Worm (Caenorhabditis elegans) whole organism, L1 larva: ENCODE data around the gene srd-34.

Experiments
- C16A3.4 ChIP-seq: fragments of 150-350 bp; optimal IDR thresholded peaks from 2 replicates; lab custom pipeline; 2014; ENCODE audit warnings: missing biosample characterization, missing genetic modification characterization
- aha-1 ChIP-seq: fragments of 150-350 bp; optimal IDR thresholded peaks from 2 replicates; lab custom pipeline; 2014; ENCODE audit warnings: missing biosample characterization, missing genetic modification characterization
- alr-1 ChIP-seq: fragments of 200-800 bp; sonication (Bioruptor generic); optimal IDR thresholded peaks from 2 replicates; lab custom pipeline; 2018; ENCODE audit warnings: borderline replicate concordance, mild to moderate bottlenecking, missing genetic modification characterization, missing compliant biosample characterization
- aly-2 ChIP-seq: fragments of 150-350 bp; optimal IDR thresholded peaks from 2 replicates; lab custom pipeline; 2014; ENCODE audit warnings: missing biosample characterization, missing genetic modification characterization
- ama-1 ChIP-seq: fragments of 150-350 bp; optimal IDR thresholded peaks from 2 replicates; lab custom pipeline; 2014
- blmp-1 ChIP-seq: fragments of 150-350 bp; optimal IDR thresholded peaks from 2 replicates; lab custom pipeline; 2014; ENCODE audit warnings: missing biosample characterization, missing genetic modification characterization
- ceh-63 ChIP-seq: fragments of 200-800 bp; sonication (Bioruptor generic); optimal IDR thresholded peaks from 2 replicates; lab custom pipeline; 2018; ENCODE audit warnings: mild to moderate bottlenecking, missing genetic modification characterization, missing compliant biosample characterization
- ceh-8 ChIP-seq: fragments of 200-800 bp; sonication (Bioruptor generic); optimal IDR thresholded peaks from 2 replicates; lab custom pipeline; 2018; ENCODE audit warnings: mild to moderate bottlenecking, missing genetic modification characterization, moderate library complexity, missing compliant biosample characterization
- ces-1 ChIP-seq: fragments of 150-350 bp; optimal IDR thresholded peaks from 2 replicates; lab custom pipeline; 2014; ENCODE audit warnings: missing biosample characterization, missing genetic modification reagents, missing genetic modification characterization
- dsc-1 ChIP-seq: sonication (generic microtip); optimal IDR thresholded peaks from 2 replicates; lab custom pipeline; 2016; ENCODE audit warnings: mild to moderate bottlenecking, missing genetic modification characterization, missing compliant biosample characterization
- efl-1 ChIP-seq, 4 experiments: fragments of 150-350 bp; optimal IDR thresholded peaks in 3 of 4; peaks in 1 of 4; 1 replicate in 1 of 4; 2 replicates in 3 of 4; lab custom pipeline; 2014; ENCODE audit warnings: missing biosample characterization in 2 of 4, missing genetic modification characterization in 2 of 4, missing genetic modification reagents in 2 of 4
- efl-3 ChIP-seq: fragments of 200-800 bp; sonication (Bioruptor generic); optimal IDR thresholded peaks from 2 replicates; lab custom pipeline; 2018; ENCODE audit warnings: mild to moderate bottlenecking, missing genetic modification characterization, missing compliant biosample characterization
- egl-27 ChIP-seq, 2 experiments: fragments of 150-350 bp in 1 of 2; sonication (generic microtip); optimal IDR thresholded peaks; 3 replicates each; lab custom pipeline; 2017 to 2018; ENCODE audit warnings: missing biosample characterization in 2 of 2, missing genetic modification characterization in 2 of 2, missing genetic modification reagents in 2 of 2
- elt-2 ChIP-seq: sonication (generic microtip); optimal IDR thresholded peaks from 2 replicates; lab custom pipeline; 2016; ENCODE audit warnings: missing genetic modification characterization, mild to moderate bottlenecking, inconsistent platforms, missing compliant biosample characterization, missing genetic modification reagents
- elt-3 ChIP-seq, 6 experiments: fragments of 150-350 bp in 1 of 6; sonication (generic microtip); optimal IDR thresholded peaks; 2 replicates each; lab custom pipeline; 2017 to 2018; ENCODE audit warnings: missing biosample characterization in 6 of 6, missing genetic modification characterization in 6 of 6, inconsistent platforms in 1 of 6
- ets-5 ChIP-seq: fragments of 200-800 bp; sonication (Bioruptor generic); IDR thresholded peaks from 2 replicates; pipeline ENCODE4 v1.3.6; 2022; ENCODE audit warnings: missing genetic modification characterization, missing compliant biosample characterization
- fos-1 ChIP-seq: fragments of 150-350 bp; optimal IDR thresholded peaks from 2 replicates; lab custom pipeline; 2014; ENCODE audit warnings: missing biosample characterization, missing genetic modification characterization
- irx-1 ChIP-seq: sonication (generic microtip); optimal IDR thresholded peaks from 2 replicates; lab custom pipeline; 2016; ENCODE audit warnings: missing genetic modification characterization, missing compliant biosample characterization
- isw-1 ChIP-seq: fragments of 200-800 bp; sonication (Bioruptor generic); IDR thresholded peaks from 2 replicates; pipeline ENCODE4 v1.3.6; 2022; ENCODE audit warnings: missing genetic modification characterization, missing compliant biosample characterization
- jun-1 ChIP-seq: fragments of 150-350 bp; optimal IDR thresholded peaks from 2 replicates; lab custom pipeline; 2014; ENCODE audit warnings: missing biosample characterization, missing genetic modification reagents, missing genetic modification characterization
- lin-13 ChIP-seq: fragments of 150-350 bp; optimal IDR thresholded peaks from 2 replicates; lab custom pipeline; 2014; ENCODE audit warnings: missing biosample characterization, missing genetic modification reagents, missing genetic modification characterization
- lin-35 ChIP-seq, 2 experiments: fragments of 150-350 bp; optimal IDR thresholded peaks; 2 replicates each; lab custom pipeline; 2014; ENCODE audit warnings: missing biosample characterization in 2 of 2, missing genetic modification characterization in 2 of 2, missing genetic modification reagents in 2 of 2
- lir-3 ChIP-seq: sonication (generic microtip); optimal IDR thresholded peaks from 2 replicates; lab custom pipeline; 2016; ENCODE audit warnings: mild to moderate bottlenecking, missing genetic modification characterization, moderate library complexity, missing compliant biosample characterization; ENCODE audit not compliant: poor library complexity
- mab-9 ChIP-seq: fragments of 200-800 bp; sonication (Bioruptor generic); IDR thresholded peaks from 2 replicates; pipeline ENCODE4 v1.3.6; 2022; ENCODE audit warnings: missing genetic modification reagents, missing genetic modification characterization, missing compliant biosample characterization
- mdl-1 ChIP-seq, 2 experiments: fragments of 150-350 bp; optimal IDR thresholded peaks; 2 replicates each; lab custom pipeline; 2014 to 2017; ENCODE audit warnings: missing biosample characterization in 2 of 2, missing genetic modification characterization in 2 of 2, inconsistent platforms in 1 of 2
- mef-2 ChIP-seq: fragments of 150-350 bp; optimal IDR thresholded peaks from 2 replicates; lab custom pipeline; 2014; ENCODE audit warnings: missing biosample characterization, missing genetic modification characterization
- mep-1 ChIP-seq: fragments of 150-350 bp; optimal IDR thresholded peaks from 2 replicates; lab custom pipeline; 2014; ENCODE audit warnings: missing biosample characterization, missing genetic modification characterization
- nhr-19 ChIP-seq: fragments of 200-800 bp; sonication (Bioruptor generic); conservative IDR thresholded peaks from 2 replicates; pipeline ENCODE4 v1.3.6; 2022; ENCODE audit warnings: missing genetic modification characterization, missing compliant biosample characterization
- nhr-20 ChIP-seq: sonication (generic microtip); optimal IDR thresholded peaks from 2 replicates; lab custom pipeline; 2016; ENCODE audit warnings: mild to moderate bottlenecking, missing genetic modification characterization, missing compliant biosample characterization
- nhr-237 ChIP-seq: fragments of 150-350 bp; optimal IDR thresholded peaks from 2 replicates; lab custom pipeline; 2014; ENCODE audit warnings: missing biosample characterization, missing genetic modification characterization
- nhr-28 ChIP-seq: fragments of 150-350 bp; optimal IDR thresholded peaks from 2 replicates; lab custom pipeline; 2014; ENCODE audit warnings: missing biosample characterization, missing genetic modification characterization
- nhr-71 ChIP-seq: sonication (generic microtip); optimal IDR thresholded peaks from 2 replicates; lab custom pipeline; 2016; ENCODE audit warnings: mild to moderate bottlenecking, missing genetic modification characterization, moderate library complexity, missing compliant biosample characterization
- nhr-76 ChIP-seq: sonication (generic microtip); optimal IDR thresholded peaks from 2 replicates; lab custom pipeline; 2017; ENCODE audit warnings: missing biosample characterization, missing genetic modification characterization
- nhr-77 ChIP-seq: fragments of 150-350 bp; optimal IDR thresholded peaks from 2 replicates; lab custom pipeline; 2014; ENCODE audit warnings: missing biosample characterization, missing genetic modification characterization
- nhr-85 ChIP-seq: sonication (generic microtip); peaks from one replicate; lab custom pipeline; 2016; ENCODE audit warnings: missing genetic modification characterization, inconsistent platforms, missing compliant biosample characterization
- nhr-90 ChIP-seq: sonication (generic microtip); optimal IDR thresholded peaks from 2 replicates; lab custom pipeline; 2016; ENCODE audit warnings: mild to moderate bottlenecking, missing genetic modification characterization, missing compliant biosample characterization; ENCODE audit not compliant: poor library complexity
- pax-3 ChIP-seq: fragments of 200-800 bp; sonication (Bioruptor generic); optimal IDR thresholded peaks from 2 replicates; lab custom pipeline; 2018; ENCODE audit warnings: mild to moderate bottlenecking, missing genetic modification characterization, moderate library complexity, missing compliant biosample characterization
- rnt-1 ChIP-seq: sonication (generic microtip); optimal IDR thresholded peaks from 2 replicates; lab custom pipeline; 2016; ENCODE audit warnings: mild to moderate bottlenecking, missing genetic modification characterization, moderate library complexity, missing compliant biosample characterization
- snu-23 ChIP-seq: sonication (generic microtip); optimal IDR thresholded peaks from 2 replicates; lab custom pipeline; 2016; ENCODE audit warnings: missing genetic modification characterization, missing compliant biosample characterization
- sox-4 ChIP-seq: sonication (generic microtip); optimal IDR thresholded peaks from 2 replicates; lab custom pipeline; 2016; ENCODE audit warnings: missing genetic modification characterization, missing compliant biosample characterization
- sptf-1 ChIP-seq: fragments of 150-350 bp; optimal IDR thresholded peaks from 2 replicates; lab custom pipeline; 2014; ENCODE audit warnings: missing biosample characterization, missing genetic modification characterization
- swsn-7 ChIP-seq: sonication (generic microtip); optimal IDR thresholded peaks from 2 replicates; lab custom pipeline; 2016; ENCODE audit warnings: missing genetic modification characterization, missing compliant biosample characterization
- unc-130 ChIP-seq: fragments of 150-350 bp; optimal IDR thresholded peaks from 2 replicates; lab custom pipeline; 2017; ENCODE audit warnings: missing biosample characterization, missing genetic modification characterization, inconsistent platforms
- unc-86 ChIP-seq: sonication (generic microtip); optimal IDR thresholded peaks from 2 replicates; lab custom pipeline; 2016; ENCODE audit warnings: missing genetic modification characterization, missing compliant biosample characterization
- unc-98 ChIP-seq: fragments of 200-800 bp; sonication (Bioruptor generic); IDR thresholded peaks from 2 replicates; pipeline ENCODE4 v1.3.6; 2022; ENCODE audit warnings: missing genetic modification characterization, missing compliant biosample characterization
- vab-15 ChIP-seq: sonication (generic microtip); optimal IDR thresholded peaks from 2 replicates; lab custom pipeline; 2017; ENCODE audit warnings: missing genotype, mild to moderate bottlenecking, missing genetic modification characterization, missing compliant biosample characterization
- zag-1 ChIP-seq: fragments of 150-350 bp; optimal IDR thresholded peaks from 2 replicates; lab custom pipeline; 2014; ENCODE audit warnings: missing biosample characterization, missing genetic modification characterization
- zip-4 ChIP-seq: fragments of 200-800 bp; sonication (Bioruptor generic); optimal IDR thresholded peaks from 2 replicates; lab custom pipeline; 2018; ENCODE audit warnings: mild to moderate bottlenecking, missing genetic modification characterization, moderate library complexity, missing compliant biosample characterization

Gene srd-34

DNA sequence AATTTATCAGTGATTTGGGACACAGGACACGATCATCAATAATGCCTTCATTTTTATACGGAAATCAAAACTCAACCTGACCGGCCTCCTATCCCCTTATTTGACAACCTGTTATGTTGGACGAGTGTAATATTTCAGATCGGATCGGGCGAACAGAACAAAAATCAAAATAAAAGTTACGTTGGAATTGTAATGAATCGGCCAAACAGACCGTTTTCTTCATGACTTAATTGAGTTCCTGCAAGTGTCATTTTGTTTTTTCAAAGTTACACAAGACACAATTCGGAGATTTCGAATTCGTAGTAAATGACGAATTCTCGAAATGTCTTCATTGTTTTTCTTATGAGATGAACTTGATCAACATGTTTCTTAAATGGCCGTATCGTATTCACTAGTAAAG is 6.4 kb upstream of the srd-34 start, which contains the start of gene F32G8.3:
Gene F32G8.3 (minus strand): TSS at position 101 of the 400 bp plus-strand sequence.
- TF ChIP-seq lin-35 (GFP tag; optimal IDR thresholded peaks at IDR 0.05; lab: Kevin White, UChicago) = no peak
- no peak for TF ChIP-seq mef-2
- no peak for TF ChIP-seq unc-130 (tag; lab: Kevin White, UChicago)
- no peak for TF ChIP-seq mab-9 (GFP tag; lab: Robert Waterston, UW)
- no peak for TF ChIP-seq ces-1
- no peak for TF ChIP-seq zag-1 (tag; lab: Kevin White, UChicago)
- TF ChIP-seq rnt-1 (tag; lab: Kevin White, UChicago) = no peak
- TF ChIP-seq fos-1 (tag; lab: Kevin White, UChicago) = no peak
- no peak for TF ChIP-seq nhr-19
- TF ChIP-seq ceh-63 (GFP tag; lab: Kevin White, UChicago) = no peak
- TF ChIP-seq vab-15 = no peak
- no peak for TF ChIP-seq nhr-20
- TF ChIP-seq elt-3 (tag; optimal IDR thresholded peaks at IDR 0.05; lab: Kevin White, UChicago) = no peak
- no peak for TF ChIP-seq nhr-28 (tag; lab: Kevin White, UChicago)
- TF ChIP-seq efl-1 (optimal IDR thresholded peaks at IDR 0.05; lab: Kevin White, UChicago) = no peak
- TF ChIP-seq efl-1 (GFP tag; optimal IDR thresholded peaks at IDR 0.05 in 1 of 2; lab: Kevin White, UChicago) = no peak
- TF ChIP-seq efl-3 (GFP tag; lab: Kevin White, UChicago) = no peak
- TF ChIP-seq irx-1 (tag; lab: Kevin White, UChicago) = no peak
- no peak for TF ChIP-seq lin-13 (GFP tag; lab: Kevin White, UChicago)
- TF ChIP-seq egl-27 (tag; optimal IDR thresholded peaks at IDR 0.05; lab: Kevin White, UChicago) = no peak
- no peak for TF ChIP-seq aly-2

DNA sequence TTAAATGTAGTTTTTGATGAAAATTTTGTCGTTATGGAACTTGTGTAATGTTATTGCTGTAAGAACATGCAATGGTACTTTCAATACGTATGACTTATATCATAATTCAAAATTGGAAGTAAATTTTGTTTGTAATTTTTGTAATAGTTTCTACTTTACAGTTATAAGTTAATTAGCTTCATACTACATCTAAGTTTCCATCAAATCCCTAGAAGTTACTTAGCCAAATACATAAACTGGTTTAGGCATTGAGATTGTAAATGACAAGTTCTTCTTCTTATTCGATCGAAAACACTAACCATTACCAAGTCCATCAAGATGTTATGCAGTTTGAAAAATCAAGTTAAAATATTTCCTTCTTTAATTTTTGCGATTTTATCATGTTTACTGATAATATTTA is 836 bp upstream of the srd-34 start, which contains the start of gene F32G8.2:
Gene F32G8.2 (plus strand): TSS at position 301 of the 400 bp plus-strand sequence.
- no peak for TF ChIP-seq swsn-7 (tag; lab: Kevin White, UChicago)
- TF ChIP-seq lin-35 (GFP tag; optimal IDR thresholded peaks at IDR 0.05; lab: Kevin White, UChicago) = no peak
- TF ChIP-seq lir-3 (tag; lab: Kevin White, UChicago) = no peak
- TF ChIP-seq unc-98 (GFP tag; lab: Robert Waterston, UW) = no peak
- no peak for TF ChIP-seq unc-86 (tag; lab: Kevin White, UChicago)
- no peak for TF ChIP-seq mdl-1 (tag; optimal IDR thresholded peaks at IDR 0.05; lab: Kevin White, UChicago)
- TF ChIP-seq blmp-1 = no peak
- TF ChIP-seq nhr-77 (tag; lab: Kevin White, UChicago) = no peak
- TF ChIP-seq C16A3.4 (tag; lab: Kevin White, UChicago) = no peak
- TF ChIP-seq ceh-63 (GFP tag; lab: Kevin White, UChicago) = no peak
- no peak for TF ChIP-seq mep-1 (tag; lab: Kevin White, UChicago)
- no peak for TF ChIP-seq nhr-76 (tag; lab: Kevin White, UChicago)
- no peak for TF ChIP-seq jun-1 (tag; lab: Kevin White, UChicago)
- no peak for TF ChIP-seq ama-1
- TF ChIP-seq, all 84 proteins: peak for 0

DNA sequence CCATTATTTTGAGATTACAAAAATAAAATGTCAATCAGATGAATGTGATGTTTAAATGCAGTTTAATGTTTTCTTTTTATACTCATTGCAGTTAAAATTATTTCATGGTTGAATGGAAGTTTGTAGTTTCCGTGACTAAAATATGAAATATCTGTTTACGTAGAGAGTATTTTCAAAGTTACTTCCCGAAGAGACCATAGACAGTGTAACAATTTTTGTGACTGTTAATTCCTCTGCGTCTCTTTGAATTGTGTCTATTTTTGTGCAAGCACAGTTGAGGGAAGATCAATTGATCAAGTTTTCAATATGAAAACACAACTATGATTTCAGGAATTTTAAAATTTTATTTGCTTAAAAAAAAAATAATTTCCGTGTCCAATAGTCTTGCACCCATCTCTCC is 2.1 kb downstream of the srd-34 start, which contains the start of gene F25D1.5:
Gene F25D1.5 (minus strand): TSS at position 35 of the 400 bp plus-strand sequence.
- TF ChIP-seq irx-1 (tag; lab: Kevin White, UChicago) (no peak), nhr-19 (no peak; the same call in 1 of the 2 replicates), unc-98 (GFP tag; lab: Robert Waterston, UW) (no peak), elt-2 (tag; lab: Kevin White, UChicago) (peak; percentile 1), ets-5 (GFP tag; lab: Robert Waterston, UW) (no peak), lin-35 (GFP tag; optimal IDR thresholded peaks at IDR 0.05; lab: Kevin White, UChicago) (no peak), snu-23 (no peak), ceh-8 (GFP tag; lab: Kevin White, UChicago) (no peak), nhr-71 (tag; lab: Kevin White, UChicago) (no peak), egl-27 (tag; optimal IDR thresholded peaks at IDR 0.05; lab: Kevin White, UChicago) (no peak), efl-1 (optimal IDR thresholded peaks at IDR 0.05; lab: Kevin White, UChicago) (peak in 1 of 2 experiments; percentile 6), efl-1 (GFP tag; optimal IDR thresholded peaks at IDR 0.05 in 1 of 2; lab: Kevin White, UChicago) (no peak), nhr-90 (tag; lab: Kevin White, UChicago) (peak; percentile 6), nhr-20 (peak; percentile 36), pax-3 (tag; lab: Kevin White, UChicago) (no peak), jun-1 (tag; lab: Kevin White, UChicago) (no peak), sox-4 (tag; lab: Kevin White, UChicago) (no peak), mab-9 (GFP tag; lab: Robert Waterston, UW) (no peak), nhr-28 (tag; lab: Kevin White, UChicago) (no peak), nhr-237 (tag; lab: Kevin White, UChicago) (no peak), dsc-1 (no peak), isw-1 (GFP tag; lab: Robert Waterston, UW) (no peak), nhr-85 (tag; lab: Kevin White, UChicago) (peak; percentile 79), sptf-1 (no peak), lir-3 (tag; lab: Kevin White, UChicago) (no peak), aha-1 (tag; lab: Kevin White, UChicago) (no peak), alr-1 (tag; lab: Kevin White, UChicago) (no peak), nhr-77 (tag; lab: Kevin White, UChicago) (peak; percentile 80), zip-4 (GFP tag; lab: Kevin White, UChicago) (no peak)
